Worm (Caenorhabditis elegans) whole organism, L4 larva: ENCODE results near the gene F44D12.10.

Experiments
- T26A8.4 ChIP-seq: fragments of 200-800 bp; sonication (Bioruptor generic); IDR thresholded peaks from 2 replicates; pipeline ENCODE4 v1.3.6; 2022; ENCODE audit warnings: missing genetic modification characterization, missing compliant biosample characterization
- Y105C5A.15 ChIP-seq: fragments of 200-800 bp; sonication (Bioruptor generic); IDR thresholded peaks from 2 replicates; pipeline ENCODE4 v1.3.6; 2022; ENCODE audit warnings: missing genetic modification characterization, missing compliant biosample characterization
- Y5F2A.4 ChIP-seq: fragments of 200-800 bp; sonication (Bioruptor generic); optimal IDR thresholded peaks from 2 replicates; lab custom pipeline; 2018; ENCODE audit warnings: mild to moderate bottlenecking, missing genetic modification characterization, missing compliant biosample characterization
- ZK337.2 ChIP-seq: fragments of 200-800 bp; sonication (Bioruptor generic); IDR thresholded peaks from 2 replicates; pipeline ENCODE4 v1.3.6; 2022; ENCODE audit warnings: missing genetic modification reagents, missing genetic modification characterization, missing compliant biosample characterization
- aha-1 ChIP-seq: fragments of 150-350 bp; peaks from one replicate; lab custom pipeline; 2014; ENCODE audit warnings: missing biosample characterization, missing genetic modification characterization
- ama-1 ChIP-seq: fragments of 150-350 bp; optimal IDR thresholded peaks from 2 replicates; lab custom pipeline; 2014; ENCODE audit warnings: inconsistent platforms, mixed read lengths
- ceh-32 ChIP-seq: sonication (generic microtip); optimal IDR thresholded peaks from 2 replicates; lab custom pipeline; 2016; ENCODE audit warnings: mild to moderate bottlenecking, missing genetic modification characterization, missing compliant biosample characterization; ENCODE audit not compliant: poor library complexity
- ceh-62 ChIP-seq: sonication (generic microtip); optimal IDR thresholded peaks from 2 replicates; lab custom pipeline; 2017; ENCODE audit warnings: missing biosample characterization, missing genetic modification characterization
- daf-19 ChIP-seq: fragments of 200-800 bp; sonication (Bioruptor generic); conservative IDR thresholded peaks from 2 replicates; pipeline ENCODE4 v1.3.6; 2022; ENCODE audit warnings: missing genetic modification characterization, missing compliant biosample characterization
- dpl-1 ChIP-seq: fragments of 150-350 bp; optimal IDR thresholded peaks from 2 replicates; lab custom pipeline; 2014; ENCODE audit warnings: missing biosample characterization, missing genetic modification reagents, missing genetic modification characterization
- egl-43 ChIP-seq: fragments of 200-800 bp; sonication (Bioruptor generic); IDR thresholded peaks from 2 replicates; pipeline ENCODE4 v1.3.6; 2022; ENCODE audit warnings: missing genetic modification reagents, missing genetic modification characterization, missing compliant biosample characterization
- fkh-10 ChIP-seq: fragments of 150-350 bp; optimal IDR thresholded peaks from 2 replicates; lab custom pipeline; 2014; ENCODE audit warnings: missing biosample characterization, missing genetic modification reagents, missing genetic modification characterization
- gei-8 ChIP-seq: fragments of 200-800 bp; sonication (Bioruptor generic); optimal IDR thresholded peaks from 2 replicates; lab custom pipeline; 2018; ENCODE audit warnings: mild to moderate bottlenecking, missing genetic modification characterization, missing compliant biosample characterization
- hif-1 ChIP-seq, 2 experiments: sonication (generic microtip); optimal IDR thresholded peaks; 2 replicates each; lab custom pipeline; 2016 to 2017; ENCODE audit warnings: missing compliant biosample characterization in 2 of 2, missing genetic modification characterization in 2 of 2, missing genetic modification reagents in 2 of 2, missing genotype in 2 of 2, mild to moderate bottlenecking in 1 of 2
- hlh-11 ChIP-seq: fragments of 200-800 bp; sonication (Bioruptor generic); optimal IDR thresholded peaks from 2 replicates; lab custom pipeline; 2018; ENCODE audit warnings: mild to moderate bottlenecking, missing genetic modification characterization, missing compliant biosample characterization
- lin-13 ChIP-seq: fragments of 150-350 bp; optimal IDR thresholded peaks from 2 replicates; lab custom pipeline; 2014; ENCODE audit warnings: missing biosample characterization, missing genetic modification reagents, missing genetic modification characterization
- lin-38 ChIP-seq: fragments of 200-800 bp; sonication (Bioruptor generic); IDR thresholded peaks from 2 replicates; pipeline ENCODE4 v1.3.6; 2022; ENCODE audit warnings: missing genetic modification reagents, missing genetic modification characterization, missing compliant biosample characterization
- lsy-2 ChIP-seq, 2 experiments: fragments of 150-350 bp in 1 of 2; sonication (generic microtip) in 1 of 2; optimal IDR thresholded peaks; 2 replicates each; lab custom pipeline; 2014 to 2017; ENCODE audit warnings: missing biosample characterization in 2 of 2, missing genetic modification characterization in 2 of 2
- mdl-1 ChIP-seq, 2 experiments: fragments of 150-350 bp in 1 of 2; sonication (generic microtip) in 1 of 2; optimal IDR thresholded peaks; 2 replicates each; lab custom pipeline; 2014 to 2017; ENCODE audit warnings: missing biosample characterization in 2 of 2, missing genetic modification characterization in 2 of 2
- mep-1 ChIP-seq: fragments of 150-350 bp; sonication (generic microtip); optimal IDR thresholded peaks from 3 replicates; lab custom pipeline; 2014; ENCODE audit warnings: missing biosample characterization, missing genetic modification characterization
- mes-2 ChIP-seq: sonication (generic microtip); optimal IDR thresholded peaks from 2 replicates; lab custom pipeline; 2016; ENCODE audit warnings: missing genotype, mild to moderate bottlenecking, missing genetic modification characterization, missing compliant biosample characterization; ENCODE audit not compliant: poor library complexity, severe bottlenecking
- mxl-3 ChIP-seq: fragments of 200-800 bp; sonication (Bioruptor generic); optimal IDR thresholded peaks from 2 replicates; lab custom pipeline; 2018; ENCODE audit warnings: mild to moderate bottlenecking, missing genetic modification characterization, missing compliant biosample characterization
- nhr-11 ChIP-seq: fragments of 150-350 bp; optimal IDR thresholded peaks from 2 replicates; lab custom pipeline; 2014; ENCODE audit warnings: missing biosample characterization, missing genetic modification characterization
- nhr-6 ChIP-seq: fragments of 150-350 bp; optimal IDR thresholded peaks from 2 replicates; lab custom pipeline; 2014; ENCODE audit warnings: missing biosample characterization, missing genetic modification characterization
- nhr-76 ChIP-seq: fragments of 150-350 bp; optimal IDR thresholded peaks from 2 replicates; lab custom pipeline; 2014; ENCODE audit warnings: missing biosample characterization, missing genetic modification characterization
- pha-4 ChIP-seq, 2 experiments: fragments of 150-350 bp in 1 of 2; fragments of 200-800 bp in 1 of 2; sonication (Bioruptor generic) in 1 of 2; IDR thresholded peaks in 1 of 2; optimal IDR thresholded peaks in 1 of 2; 2 replicates each; pipeline versions ENCODE4 v1.3.6 to Lab custom; 2014 to 2022; ENCODE audit warnings: missing genetic modification characterization in 2 of 2, missing genetic modification reagents in 2 of 2, missing biosample characterization in 1 of 2, missing compliant biosample characterization in 1 of 2
- rbr-2 ChIP-seq: sonication (generic microtip); optimal IDR thresholded peaks from 2 replicates; lab custom pipeline; 2016; ENCODE audit warnings: missing genotype, missing genetic modification characterization, missing compliant biosample characterization
- set-16 ChIP-seq: fragments of 200-800 bp; sonication (Bioruptor generic); IDR thresholded peaks from 2 replicates; pipeline ENCODE4 v1.3.6; 2022; ENCODE audit warnings: missing genetic modification reagents, missing genetic modification characterization, missing compliant biosample characterization
- snpc-1.2 ChIP-seq: fragments of 200-800 bp; sonication (Bioruptor generic); IDR thresholded peaks from 2 replicates; pipeline ENCODE4 v1.3.6; 2022; ENCODE audit warnings: missing genetic modification reagents, missing genetic modification characterization, missing compliant biosample characterization
- tag-97 ChIP-seq: fragments of 200-800 bp; sonication (Bioruptor generic); IDR thresholded peaks from 2 replicates; pipeline ENCODE4 v1.3.6; 2022; ENCODE audit warnings: missing genetic modification characterization, missing compliant biosample characterization
- unc-130 ChIP-seq: sonication (generic microtip); optimal IDR thresholded peaks from 2 replicates; lab custom pipeline; 2016; ENCODE audit warnings: missing genetic modification reagents, missing genetic modification characterization, missing compliant biosample characterization
- zip-11 ChIP-seq: fragments of 200-800 bp; sonication (Bioruptor generic); IDR thresholded peaks from 2 replicates; pipeline ENCODE4 v1.3.6; 2022; ENCODE audit warnings: missing genetic modification characterization, missing compliant biosample characterization
- ztf-7 ChIP-seq: fragments of 150-350 bp; optimal IDR thresholded peaks from 2 replicates; lab custom pipeline; 2014; ENCODE audit warnings: missing biosample characterization, missing genetic modification characterization

F44D12.10 gene

ce11 chrIV:10036966-10037365, at the start of gene F44D12.10:
Gene F44D12.10 (minus strand): TSS chrIV:10037066.
- TF ChIP-seq lsy-2 (tag; optimal IDR thresholded peaks at IDR 0.05; lab: Kevin White, UChicago) (no peak), egl-43 (GFP tag; lab: Robert Waterston, UW) (no peak), ama-1 (no peak), ceh-62 (tag; lab: Kevin White, UChicago) (no peak), lin-38 (GFP tag; lab: Robert Waterston, UW) (no peak), nhr-76 (tag; lab: Kevin White, UChicago) (no peak), daf-19 (no peak), mep-1 (tag; lab: Kevin White, UChicago) (no peak)

ce11 chrIV:10085401-10086187, 48.7 kb upstream of the F44D12.10 start, which contains the start of the genes col-2 and ndc-80:
Gene col-2 (minus strand): TSS chrIV:10085451.
Gene ndc-80 (plus strand): TSS chrIV:10086137.
- peak; percentile 90 for TF ChIP-seq aha-1 (tag; lab: Kevin White, UChicago)
- TF ChIP-seq nhr-6 = peak; percentile 82
- no peak for TF ChIP-seq zip-11 (GFP tag; lab: Robert Waterston, UW)
- peak; percentile 27 for TF ChIP-seq mxl-3 (GFP tag; lab: Kevin White, UChicago)
- TF ChIP-seq ZK337.2 (GFP tag; lab: Robert Waterston, UW) = peak; percentile 59; the same call in 1 of the 2 replicates
- peak; percentile 19 for TF ChIP-seq hlh-11 (tag; lab: Kevin White, UChicago)
- TF ChIP-seq ztf-7 (tag; lab: Kevin White, UChicago) = no peak
- no peak for TF ChIP-seq T26A8.4 (GFP tag; lab: Robert Waterston, UW)
- TF ChIP-seq daf-19 = no peak
- peak in 1 of 2 experiments; percentile 0 for TF ChIP-seq mdl-1 (tag; optimal IDR thresholded peaks at IDR 0.05; lab: Kevin White, UChicago)
- TF ChIP-seq unc-130 (GFP tag; lab: Kevin White, UChicago) = peak; percentile 82
- TF ChIP-seq mes-2 = peak; percentile 95
- TF ChIP-seq hif-1 (tag; optimal IDR thresholded peaks at IDR 0.05; lab: Kevin White, UChicago) = no peak
- TF ChIP-seq tag-97 = no peak
- no peak for TF ChIP-seq pha-4 (GFP tag; IDR thresholded peaks at IDR 0.05; lab: Robert Waterston, UW)
- TF ChIP-seq pha-4 (tag; optimal IDR thresholded peaks at IDR 0.05; lab: Kevin White, UChicago) = peak; percentile 76
- TF ChIP-seq fkh-10 (GFP tag; lab: Kevin White, UChicago) = no peak
- peak; percentile 94 for TF ChIP-seq lin-38 (GFP tag; lab: Robert Waterston, UW)
- TF ChIP-seq Y5F2A.4 (GFP tag; lab: Kevin White, UChicago) = no peak
- TF ChIP-seq gei-8 (GFP tag; lab: Kevin White, UChicago) = no peak
- peak; percentile 37 for TF ChIP-seq lin-13
- TF ChIP-seq Y105C5A.15 (GFP tag; lab: Robert Waterston, UW) = no peak
- peak; percentile 55; the same call in 1 of the 2 replicates for TF ChIP-seq snpc-1.2 (GFP tag; lab: Robert Waterston, UW)
- peak; percentile 35 for TF ChIP-seq nhr-11 (tag; lab: Kevin White, UChicago)
- peak; percentile 43 for TF ChIP-seq rbr-2 (tag; lab: Kevin White, UChicago)
- peak; percentile 82 for TF ChIP-seq dpl-1 (GFP tag; lab: Kevin White, UChicago)

- TF ChIP-seq egl-43 (GFP tag; lab: Robert Waterston, UW) = 0 out of 2 replicates have a peak, but pooled peaks have one; percentile 19
- TF ChIP-seq ceh-32 = no peak
- peak; percentile 99 for TF ChIP-seq set-16 (GFP tag; lab: Robert Waterston, UW)
- no peak for TF ChIP-seq lin-13
- peak; percentile 67; the same call in 1 of the 2 replicates for TF ChIP-seq pha-4 (GFP tag; IDR thresholded peaks at IDR 0.05; lab: Robert Waterston, UW)
- TF ChIP-seq pha-4 (tag; optimal IDR thresholded peaks at IDR 0.05; lab: Kevin White, UChicago) = no peak
Observed at ce11 chrIV:10084323-10084959, 47.6 kb upstream of the F44D12.10 start, which contains the start of gene W01B6.8. Gene W01B6.8 (minus strand): TSS chrIV:10084373.
